Fruit fly (Drosophila melanogaster) whole organism, prepupa: ENCODE data around the gene Wdr33.

ENCODE experiments used
- Blimp-1 ChIP-seq: fragments of 200-800 bp; sonication (Bioruptor generic); optimal IDR thresholded peaks from 3 replicates; lab custom pipeline; 2017; ENCODE audit warnings: missing biosample characterization, missing genetic modification characterization, mild to moderate bottlenecking, moderate library complexity, missing genetic modification reagents
- CG10631 ChIP-seq: fragments of 200-800 bp; sonication (Bioruptor generic); optimal IDR thresholded peaks from 2 replicates; lab custom pipeline; 2016; ENCODE audit warnings: missing biosample characterization, missing genetic modification characterization
- CG10669 ChIP-seq: fragments of 200-800 bp; sonication (Bioruptor generic); optimal IDR thresholded peaks from 3 replicates; lab custom pipeline; 2018; ENCODE audit warnings: missing biosample characterization, mild to moderate bottlenecking, missing genetic modification characterization, moderate library complexity
- CG11294 ChIP-seq: fragments of 200-800 bp; sonication (Bioruptor generic); IDR thresholded peaks from 2 replicates; pipeline ENCODE4 v1.3.6; 2022; ENCODE audit warnings: missing biosample characterization, missing genetic modification characterization
- CG11762 ChIP-seq: fragments of 200-800 bp; sonication (Bioruptor generic); optimal IDR thresholded peaks from 3 replicates; lab custom pipeline; 2016; ENCODE audit warnings: missing biosample characterization, missing genetic modification characterization; ENCODE audit not compliant: insufficient read depth
- CG11902 ChIP-seq: fragments of 200-800 bp; sonication (Bioruptor generic); optimal IDR thresholded peaks from 3 replicates; lab custom pipeline; 2016; ENCODE audit warnings: missing biosample characterization, missing genetic modification characterization
- CG1621 ChIP-seq: fragments of 200-800 bp; sonication (Bioruptor generic); optimal IDR thresholded peaks from 3 replicates; lab custom pipeline; 2018; ENCODE audit warnings: missing biosample characterization, mild to moderate bottlenecking, missing genetic modification characterization
- CG16779 ChIP-seq: fragments of 200-800 bp; sonication (Bioruptor generic); optimal IDR thresholded peaks from 3 replicates; lab custom pipeline; 2017; ENCODE audit warnings: missing biosample characterization, mild to moderate bottlenecking, missing genetic modification characterization
- CG3032 ChIP-seq: fragments of 200-800 bp; optimal IDR thresholded peaks from 2 replicates; lab custom pipeline; 2019; ENCODE audit warnings: missing biosample characterization, mild to moderate bottlenecking, missing genetic modification characterization, moderate library complexity
- CG31627 ChIP-seq: fragments of 200-800 bp; sonication (Bioruptor generic); optimal IDR thresholded peaks from 3 replicates; lab custom pipeline; 2016; ENCODE audit warnings: missing biosample characterization, missing genetic modification characterization
- CG32006 ChIP-seq: fragments of 200-800 bp; sonication (Bioruptor generic); optimal IDR thresholded peaks from 3 replicates; lab custom pipeline; 2017; ENCODE audit warnings: missing biosample characterization, mild to moderate bottlenecking, missing genetic modification characterization
- CG34406 ChIP-seq: fragments of 200-800 bp; sonication (Bioruptor generic); optimal IDR thresholded peaks from 3 replicates; lab custom pipeline; 2016; ENCODE audit warnings: missing biosample characterization, missing genetic modification characterization
- CG3919 ChIP-seq: fragments of 200-800 bp; sonication (Bioruptor generic); optimal IDR thresholded peaks from 3 replicates; lab custom pipeline; 2016; ENCODE audit warnings: missing biosample characterization, missing genetic modification characterization
- CG4318 ChIP-seq: fragments of 200-800 bp; sonication (Bioruptor generic); optimal IDR thresholded peaks from 3 replicates; lab custom pipeline; 2017; ENCODE audit warnings: missing biosample characterization, mild to moderate bottlenecking, missing genetic modification characterization
- CG6276 ChIP-seq: fragments of 200-800 bp; sonication (Bioruptor generic); optimal IDR thresholded peaks from 2 replicates; lab custom pipeline; 2017; ENCODE audit warnings: missing biosample characterization, mild to moderate bottlenecking, missing genetic modification characterization
- CG6792 ChIP-seq: fragments of 200-800 bp; sonication (Bioruptor generic); optimal IDR thresholded peaks from 3 replicates; lab custom pipeline; 2016; ENCODE audit warnings: missing biosample characterization, missing genetic modification characterization
- CG6808 ChIP-seq: fragments of 200-800 bp; sonication (Bioruptor generic); optimal IDR thresholded peaks from 3 replicates; lab custom pipeline; 2017; ENCODE audit warnings: missing biosample characterization, missing genetic modification characterization, mild to moderate bottlenecking, moderate library complexity, missing genetic modification reagents
- CG6854 ChIP-seq: fragments of 200-800 bp; sonication (Bioruptor generic); optimal IDR thresholded peaks from 2 replicates; lab custom pipeline; 2017; ENCODE audit warnings: missing biosample characterization, mild to moderate bottlenecking, missing genetic modification characterization
- CG7368 ChIP-seq: fragments of 200-800 bp; sonication (Bioruptor generic); optimal IDR thresholded peaks from 3 replicates; lab custom pipeline; 2016; ENCODE audit warnings: missing biosample characterization, missing genetic modification characterization
- CG8119 ChIP-seq: fragments of 200-800 bp; sonication (Bioruptor generic); IDR thresholded peaks from 3 replicates; pipeline ENCODE4 v1.3.6; 2022; ENCODE audit warnings: missing biosample characterization, missing genetic modification characterization
- CG8319 ChIP-seq: fragments of 200-800 bp; sonication (Bioruptor generic); optimal IDR thresholded peaks from 3 replicates; lab custom pipeline; 2016; ENCODE audit warnings: missing biosample characterization, missing genetic modification characterization
- CG8632 ChIP-seq: fragments of 200-800 bp; sonication (Bioruptor generic); optimal IDR thresholded peaks from 3 replicates; lab custom pipeline; 2016; ENCODE audit warnings: missing biosample characterization, missing genetic modification characterization
- Eip75B ChIP-seq: fragments of 200-800 bp; sonication (Bioruptor generic); optimal IDR thresholded peaks from 3 replicates; lab custom pipeline; 2016; ENCODE audit warnings: missing biosample characterization, missing genetic modification characterization
- Eip78C ChIP-seq: fragments of 200-800 bp; sonication (Bioruptor generic); peaks from one replicate; lab custom pipeline; 2016; ENCODE audit warnings: missing biosample characterization, missing genetic modification characterization
- Eip93F ChIP-seq: fragments of 200-800 bp; sonication (Bioruptor generic); optimal IDR thresholded peaks from 2 replicates; lab custom pipeline; 2016; ENCODE audit warnings: missing biosample characterization, mild to moderate bottlenecking, missing genetic modification characterization
- Ets21C ChIP-seq: fragments of 200-800 bp; sonication (Bioruptor generic); optimal IDR thresholded peaks from 3 replicates; lab custom pipeline; 2016; ENCODE audit warnings: missing biosample characterization, missing genetic modification characterization
- Ets96B ChIP-seq: fragments of 200-800 bp; optimal IDR thresholded peaks from 2 replicates; lab custom pipeline; 2019; ENCODE audit warnings: missing biosample characterization, mild to moderate bottlenecking, missing genetic modification characterization, moderate library complexity
- Gug ChIP-seq: fragments of 200-800 bp; sonication (Bioruptor generic); IDR thresholded peaks from 2 replicates; pipeline ENCODE4 v1.3.6; 2022; ENCODE audit warnings: missing biosample characterization, missing genetic modification characterization
- Hr38 ChIP-seq: sonication (Bioruptor generic); optimal IDR thresholded peaks from 2 replicates; lab custom pipeline; 2016; ENCODE audit warnings: missing biosample characterization, missing genetic modification characterization
- Hr4 ChIP-seq: fragments of 200-800 bp; sonication (Bioruptor generic); optimal IDR thresholded peaks from 3 replicates; lab custom pipeline; 2016; ENCODE audit warnings: missing biosample characterization, missing genetic modification characterization
- Lpt ChIP-seq: fragments of 200-800 bp; sonication (Bioruptor generic); optimal IDR thresholded peaks from 3 replicates; lab custom pipeline; 2016; ENCODE audit warnings: missing biosample characterization, missing genetic modification characterization
- Met ChIP-seq: fragments of 200-800 bp; sonication (Bioruptor generic); optimal IDR thresholded peaks from 3 replicates; lab custom pipeline; 2016; ENCODE audit warnings: missing biosample characterization, missing genetic modification characterization
- OdsH ChIP-seq: fragments of 200-800 bp; sonication (Bioruptor generic); optimal IDR thresholded peaks from 3 replicates; lab custom pipeline; 2016; ENCODE audit warnings: missing biosample characterization, missing genetic modification characterization
- Smox ChIP-seq: fragments of 200-800 bp; sonication (Bioruptor generic); optimal IDR thresholded peaks from 3 replicates; lab custom pipeline; 2016; ENCODE audit warnings: missing biosample characterization, missing genetic modification characterization
- Sox102F ChIP-seq: fragments of 200-800 bp; sonication (Bioruptor generic); optimal IDR thresholded peaks from 2 replicates; lab custom pipeline; 2016; ENCODE audit warnings: missing biosample characterization, mild to moderate bottlenecking, missing genetic modification characterization
- Sox14 ChIP-seq: fragments of 200-800 bp; sonication (Bioruptor generic); optimal IDR thresholded peaks from 3 replicates; lab custom pipeline; 2016; ENCODE audit warnings: missing biosample characterization, missing genetic modification characterization
- Sox15 ChIP-seq: fragments of 200-800 bp; sonication (Bioruptor generic); optimal IDR thresholded peaks from 3 replicates; lab custom pipeline; 2016; ENCODE audit warnings: missing biosample characterization, missing genetic modification characterization
- achi ChIP-seq: fragments of 200-800 bp; sonication (Bioruptor generic); optimal IDR thresholded peaks from 3 replicates; lab custom pipeline; 2016; ENCODE audit warnings: missing biosample characterization, missing genetic modification characterization
- acj6 ChIP-seq: fragments of 200-800 bp; sonication (Bioruptor generic); optimal IDR thresholded peaks from 3 replicates; lab custom pipeline; 2016; ENCODE audit warnings: missing biosample characterization, missing genetic modification characterization
- cyc ChIP-seq: fragments of 200-800 bp; sonication (Bioruptor generic); optimal IDR thresholded peaks from 3 replicates; lab custom pipeline; 2016; ENCODE audit warnings: missing biosample characterization, missing genetic modification characterization
- dac ChIP-seq: fragments of 200-800 bp; sonication (Bioruptor generic); optimal IDR thresholded peaks from 2 replicates; lab custom pipeline; 2017; ENCODE audit warnings: missing biosample characterization, mild to moderate bottlenecking, missing genetic modification characterization
- eg ChIP-seq: fragments of 200-800 bp; sonication (Bioruptor generic); IDR thresholded peaks from 3 replicates; pipeline ENCODE4 v1.3.6; 2022; ENCODE audit warnings: missing biosample characterization, missing genetic modification characterization
- fd59A ChIP-seq: fragments of 200-800 bp; sonication (Bioruptor generic); optimal IDR thresholded peaks from 2 replicates; lab custom pipeline; 2017; ENCODE audit warnings: missing biosample characterization, mild to moderate bottlenecking, missing genetic modification characterization, missing genetic modification reagents
- fd85E ChIP-seq: fragments of 200-800 bp; sonication (Bioruptor generic); optimal IDR thresholded peaks from 3 replicates; lab custom pipeline; 2016; ENCODE audit warnings: missing biosample characterization, missing genetic modification characterization
- fkh ChIP-seq: fragments of 200-800 bp; sonication (Bioruptor generic); optimal IDR thresholded peaks from 3 replicates; lab custom pipeline; 2017; ENCODE audit warnings: missing biosample characterization, mild to moderate bottlenecking, missing genetic modification characterization, moderate library complexity
- lz ChIP-seq: fragments of 200-800 bp; sonication (Bioruptor generic); optimal IDR thresholded peaks from 3 replicates; lab custom pipeline; 2016; ENCODE audit warnings: missing biosample characterization, missing genetic modification characterization
- net ChIP-seq: fragments of 200-800 bp; sonication (Bioruptor generic); optimal IDR thresholded peaks from 3 replicates; lab custom pipeline; 2016; ENCODE audit warnings: missing biosample characterization, missing genetic modification characterization
- pdm3 ChIP-seq: fragments of 200-800 bp; sonication (Bioruptor generic); optimal IDR thresholded peaks from 3 replicates; lab custom pipeline; 2016; ENCODE audit warnings: missing biosample characterization, missing genetic modification characterization
- salr ChIP-seq, 2 experiments: fragments of 200-800 bp; sonication (Bioruptor generic); optimal IDR thresholded peaks; 3 replicates each; lab custom pipeline; 2016 to 2018; ENCODE audit warnings: missing biosample characterization in 2 of 2, missing genetic modification characterization in 2 of 2, mild to moderate bottlenecking in 1 of 2
- spab ChIP-seq: fragments of 200-800 bp; sonication (Bioruptor generic); optimal IDR thresholded peaks from 2 replicates; lab custom pipeline; 2017; ENCODE audit warnings: missing biosample characterization, mild to moderate bottlenecking, missing genetic modification characterization, missing genetic modification reagents
- ss ChIP-seq, 2 experiments: fragments of 200-800 bp; sonication (Bioruptor generic); optimal IDR thresholded peaks; 2 replicates in 1 of 2; 3 replicates in 1 of 2; lab custom pipeline; 2017 to 2018; ENCODE audit warnings: mild to moderate bottlenecking in 2 of 2, missing biosample characterization in 2 of 2, missing genetic modification characterization in 2 of 2, moderate library complexity in 1 of 2
- topi ChIP-seq: fragments of 200-800 bp; sonication (Bioruptor generic); optimal IDR thresholded peaks from 3 replicates; lab custom pipeline; 2016; ENCODE audit warnings: missing biosample characterization, missing genetic modification characterization

The Wdr33 gene

DNA sequence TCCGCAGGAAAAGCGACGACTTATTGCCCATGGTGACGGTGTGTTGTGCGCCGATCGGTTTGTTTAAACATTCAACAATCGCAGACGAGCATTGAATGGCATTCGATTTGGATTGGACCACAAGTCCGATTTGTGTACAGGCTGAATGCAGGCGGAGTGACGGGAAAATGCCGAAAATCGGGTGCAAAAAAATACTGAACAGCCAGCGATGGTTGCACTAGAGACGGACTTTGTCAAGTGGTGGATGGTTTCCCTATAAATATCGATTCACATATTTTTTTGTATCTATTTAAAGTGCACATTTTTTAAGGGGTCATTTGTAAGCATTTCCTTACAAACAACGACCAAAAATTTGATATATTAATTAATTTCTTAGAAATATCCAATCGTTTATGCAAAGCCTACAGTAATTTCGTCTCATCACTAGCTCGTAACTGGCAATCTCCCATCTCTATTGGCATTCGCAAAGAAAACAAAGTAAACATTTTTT is 5.7 kb upstream of the Wdr33 start, which contains the start of the genes elm and MED27:
Gene elm, minus strand, starts transcription at position 170 of the 490 bp plus-strand sequence.
Gene MED27, plus strand, starts transcription at position 448 of the 490 bp plus-strand sequence.
- TF ChIP-seq Eip78C (GFP tag; lab: Kevin White, UChicago) (peak; percentile 95), Smox (GFP tag; lab: Kevin White, UChicago) (peak; percentile 92), fkh (peak; percentile 96), Hr38 (GFP tag; lab: Kevin White, UChicago) (peak; percentile 44), CG16779 (tag; lab: Kevin White, UChicago) (no peak), Eip93F (peak; percentile 76), Hr4 (GFP tag; lab: Kevin White, UChicago) (peak; percentile 94), CG32006 (peak; percentile 88), fd85E (GFP tag; lab: Kevin White, UChicago) (no peak), topi (GFP tag; lab: Kevin White, UChicago) (peak; percentile 92), ss (GFP tag; optimal IDR thresholded peaks at IDR 0.05; lab: Kevin White, UChicago) (peak; percentile 62 to 85), CG34406 (GFP tag; lab: Kevin White, UChicago) (peak; percentile 86), CG3032 (peak; percentile 93), salr (GFP tag; optimal IDR thresholded peaks at IDR 0.05; lab: Kevin White, UChicago) (peak; percentile 66 to 79), Sox102F (GFP tag; lab: Kevin White, UChicago) (peak; percentile 88), CG3919 (GFP tag; lab: Kevin White, UChicago) (peak; percentile 91), Blimp-1 (peak; percentile 68), Eip75B (peak; percentile 89), CG7368 (GFP tag; lab: Kevin White, UChicago) (peak; percentile 71), CG6808 (peak; percentile 78), CG11902 (GFP tag; lab: Kevin White, UChicago) (peak; percentile 93), fd59A (GFP tag; lab: Kevin White, UChicago) (peak; percentile 80), CG11294 (GFP tag; lab: Robert Waterston, UW) (peak; percentile 67; the same call in 1 of the 2 replicates), CG6276 (GFP tag; lab: Kevin White, UChicago) (no peak), Ets21C (peak; percentile 95), CG6854 (GFP tag; lab: Kevin White, UChicago) (peak; percentile 46), CG10631 (GFP tag; lab: Kevin White, UChicago) (peak; percentile 94), CG11762 (GFP tag; lab: Kevin White, UChicago) (peak; percentile 81), dac (GFP tag; lab: Kevin White, UChicago) (peak; percentile 64), spab (GFP tag; lab: Kevin White, UChicago) (no peak), Met (GFP tag; lab: Kevin White, UChicago) (peak; percentile 92), Sox14 (peak; percentile 95), CG10669 (GFP tag; lab: Kevin White, UChicago) (peak; percentile 82), Sox15 (GFP tag; lab: Kevin White, UChicago) (peak; percentile 94), CG8119 (peak; percentile 84), net (peak; percentile 83), OdsH (GFP tag; lab: Kevin White, UChicago) (peak; percentile 94), CG8319 (peak; percentile 86), cyc (peak; percentile 95), CG31627 (GFP tag; lab: Kevin White, UChicago) (peak; percentile 97), Lpt (GFP tag; lab: Kevin White, UChicago) (peak; percentile 76), lz (GFP tag; lab: Kevin White, UChicago) (peak; percentile 96), CG8632 (GFP tag; lab: Kevin White, UChicago) (peak; percentile 83), pdm3 (GFP tag; lab: Kevin White, UChicago) (peak; percentile 94), eg (peak; percentile 86), Ets96B (tag; lab: Kevin White, UChicago) (peak; percentile 87), CG1621 (tag; lab: Kevin White, UChicago) (peak; percentile 81), Gug (peak; percentile 88), CG4318 (no peak), CG6792 (GFP tag; lab: Kevin White, UChicago) (peak; percentile 85), achi (GFP tag; lab: Kevin White, UChicago) (peak; percentile 89), acj6 (GFP tag; lab: Kevin White, UChicago) (peak; percentile 94)
